Worm (Caenorhabditis elegans): ENCODE data around the gene F16G10.8.

ce11 chrII:2411555-2411954, 28.3 kb upstream of the F16G10.8 start:
- TF ChIP-seq ceh-9 (tag; optimal IDR thresholded peaks at IDR 0.05) (no peak), fkh-10 (GFP tag; optimal IDR thresholded peaks at IDR 0.05) (no peak), nhr-237 (tag; optimal IDR thresholded peaks at IDR 0.05) (no peak), ceh-16 (tag; optimal IDR thresholded peaks at IDR 0.05) (no peak), egl-27 (tag; optimal IDR thresholded peaks at IDR 0.05) (no peak), nhr-28 (tag; optimal IDR thresholded peaks at IDR 0.05) (no peak), nhr-12 (tag; optimal IDR thresholded peaks at IDR 0.05) (no peak), nhr-25 (tag; optimal IDR thresholded peaks at IDR 0.05) (no peak), elt-3 (tag; optimal IDR thresholded peaks at IDR 0.05) (no peak), mml-1 (tag; optimal IDR thresholded peaks at IDR 0.05) (no peak), pqm-1 (tag; optimal IDR thresholded peaks at IDR 0.05) (no peak)

Data from whole organism, L3 larva.